Worm (Caenorhabditis elegans) whole organism, L4 larva: ENCODE data around the gene degl-1.

ENCODE experiments used
- D1046.2 ChIP-seq: fragments of 200-800 bp; sonication (Bioruptor generic); IDR thresholded peaks from 2 replicates; pipeline ENCODE4 v1.3.6; 2022; ENCODE audit warnings: missing genetic modification characterization, missing compliant biosample characterization
- F26F4.8 ChIP-seq: fragments of 200-800 bp; sonication (Bioruptor generic); conservative IDR thresholded peaks from 2 replicates; pipeline ENCODE4 v1.3.6; 2022; ENCODE audit warnings: missing genetic modification characterization, missing compliant biosample characterization
- F49E8.2 ChIP-seq: sonication (generic microtip); optimal IDR thresholded peaks from 2 replicates; lab custom pipeline; 2016; ENCODE audit warnings: missing compliant biosample characterization, mild to moderate bottlenecking, missing genetic modification characterization, borderline replicate concordance
- T26A8.4 ChIP-seq: fragments of 200-800 bp; sonication (Bioruptor generic); IDR thresholded peaks from 2 replicates; pipeline ENCODE4 v1.3.6; 2022; ENCODE audit warnings: missing genetic modification characterization, missing compliant biosample characterization
- Y48G9A.11 ChIP-seq: fragments of 200-800 bp; sonication (Bioruptor generic); IDR thresholded peaks from 2 replicates; pipeline ENCODE4 v1.3.6; 2022; ENCODE audit warnings: missing genetic modification reagents, missing genetic modification characterization, missing compliant biosample characterization
- aha-1 ChIP-seq: fragments of 150-350 bp; peaks from one replicate; lab custom pipeline; 2014; ENCODE audit warnings: missing biosample characterization, missing genetic modification characterization
- ceh-44 ChIP-seq: fragments of 200-800 bp; sonication (Bioruptor generic); IDR thresholded peaks from 2 replicates; pipeline ENCODE4 v1.3.6; 2022; ENCODE audit warnings: missing genetic modification reagents, missing genetic modification characterization, missing compliant biosample characterization
- ceh-62 ChIP-seq: sonication (generic microtip); optimal IDR thresholded peaks from 2 replicates; lab custom pipeline; 2017; ENCODE audit warnings: missing biosample characterization, missing genetic modification characterization
- ces-1 ChIP-seq: fragments of 150-350 bp; sonication (generic microtip); optimal IDR thresholded peaks from 4 replicates; lab custom pipeline; 2014; ENCODE audit warnings: missing biosample characterization, missing genetic modification reagents, missing genetic modification characterization
- ctbp-1 ChIP-seq: fragments of 200-800 bp; sonication (Bioruptor generic); IDR thresholded peaks from 2 replicates; pipeline ENCODE4 v1.3.6; 2022; ENCODE audit warnings: missing genetic modification reagents, missing genetic modification characterization, missing compliant biosample characterization
- daf-16 ChIP-seq, 3 experiments: sonication (generic microtip); optimal IDR thresholded peaks; 2 replicates each; lab custom pipeline; 2016 to 2017; ENCODE audit warnings: missing genetic modification characterization in 3 of 3, missing genetic modification reagents in 3 of 3, mild to moderate bottlenecking in 2 of 3, missing compliant biosample characterization in 2 of 3, missing biosample characterization in 1 of 3, moderate library complexity in 1 of 3
- dmd-6 ChIP-seq: fragments of 200-800 bp; sonication (Bioruptor generic); IDR thresholded peaks from 2 replicates; pipeline ENCODE4 v1.3.6; 2022; ENCODE audit warnings: missing genetic modification reagents, missing genetic modification characterization, missing compliant biosample characterization
- dmd-9 ChIP-seq: fragments of 200-800 bp; sonication (Bioruptor generic); IDR thresholded peaks from 2 replicates; pipeline ENCODE4 v1.3.6; 2022; ENCODE audit warnings: missing genetic modification reagents, missing genetic modification characterization, missing compliant biosample characterization
- dpl-1 ChIP-seq: fragments of 150-350 bp; optimal IDR thresholded peaks from 2 replicates; lab custom pipeline; 2014; ENCODE audit warnings: missing biosample characterization, missing genetic modification reagents, missing genetic modification characterization
- dve-1 ChIP-seq: sonication (generic microtip); optimal IDR thresholded peaks from 2 replicates; lab custom pipeline; 2017; ENCODE audit warnings: antibody characterized with exemption, mild to moderate bottlenecking, missing genetic modification characterization, missing compliant biosample characterization; ENCODE audit not compliant: insufficient read depth
- gei-8 ChIP-seq: fragments of 200-800 bp; sonication (Bioruptor generic); optimal IDR thresholded peaks from 2 replicates; lab custom pipeline; 2018; ENCODE audit warnings: mild to moderate bottlenecking, missing genetic modification characterization, missing compliant biosample characterization
- hlh-11 ChIP-seq: fragments of 200-800 bp; sonication (Bioruptor generic); optimal IDR thresholded peaks from 2 replicates; lab custom pipeline; 2018; ENCODE audit warnings: mild to moderate bottlenecking, missing genetic modification characterization, missing compliant biosample characterization
- hmg-1.1 ChIP-seq: fragments of 200-800 bp; sonication (Bioruptor generic); IDR thresholded peaks from 2 replicates; pipeline ENCODE4 v1.3.6; 2022; ENCODE audit warnings: missing genetic modification reagents, missing genetic modification characterization, missing compliant biosample characterization
- lim-7 ChIP-seq: fragments of 200-800 bp; sonication (Bioruptor generic); IDR thresholded peaks from 2 replicates; pipeline ENCODE4 v1.3.6; 2022; ENCODE audit warnings: missing genetic modification characterization, missing compliant biosample characterization
- lin-1 ChIP-seq: fragments of 200-800 bp; sonication (Bioruptor generic); IDR thresholded peaks from 2 replicates; pipeline ENCODE4 v1.3.6; 2022; ENCODE audit warnings: missing genetic modification reagents, missing genetic modification characterization, missing compliant biosample characterization
- lin-13 ChIP-seq: fragments of 150-350 bp; optimal IDR thresholded peaks from 2 replicates; lab custom pipeline; 2014; ENCODE audit warnings: missing biosample characterization, missing genetic modification reagents, missing genetic modification characterization
- lin-29 ChIP-seq: fragments of 200-800 bp; sonication (Bioruptor generic); IDR thresholded peaks from 2 replicates; pipeline ENCODE4 v1.3.6; 2022; ENCODE audit warnings: missing genetic modification reagents, missing genetic modification characterization, missing compliant biosample characterization
- lsy-2 ChIP-seq, 2 experiments: fragments of 150-350 bp in 1 of 2; sonication (generic microtip) in 1 of 2; optimal IDR thresholded peaks; 2 replicates each; lab custom pipeline; 2014 to 2017; ENCODE audit warnings: missing biosample characterization in 2 of 2, missing genetic modification characterization in 2 of 2
- mep-1 ChIP-seq: fragments of 150-350 bp; sonication (generic microtip); optimal IDR thresholded peaks from 3 replicates; lab custom pipeline; 2014; ENCODE audit warnings: missing biosample characterization, missing genetic modification characterization
- mes-2 ChIP-seq: sonication (generic microtip); optimal IDR thresholded peaks from 2 replicates; lab custom pipeline; 2016; ENCODE audit warnings: missing genotype, mild to moderate bottlenecking, missing genetic modification characterization, missing compliant biosample characterization; ENCODE audit not compliant: poor library complexity, severe bottlenecking
- mxl-3 ChIP-seq: fragments of 200-800 bp; sonication (Bioruptor generic); optimal IDR thresholded peaks from 2 replicates; lab custom pipeline; 2018; ENCODE audit warnings: mild to moderate bottlenecking, missing genetic modification characterization, missing compliant biosample characterization
- nhr-111 ChIP-seq: fragments of 200-800 bp; sonication (Bioruptor generic); optimal IDR thresholded peaks from 2 replicates; lab custom pipeline; 2018; ENCODE audit warnings: mild to moderate bottlenecking, missing genetic modification characterization, missing compliant biosample characterization
- nhr-28 ChIP-seq: fragments of 150-350 bp; optimal IDR thresholded peaks from 2 replicates; lab custom pipeline; 2014; ENCODE audit warnings: missing biosample characterization, missing genetic modification characterization
- nhr-6 ChIP-seq: fragments of 150-350 bp; optimal IDR thresholded peaks from 2 replicates; lab custom pipeline; 2014; ENCODE audit warnings: missing biosample characterization, missing genetic modification characterization
- nhr-76 ChIP-seq: fragments of 150-350 bp; optimal IDR thresholded peaks from 2 replicates; lab custom pipeline; 2014; ENCODE audit warnings: missing biosample characterization, missing genetic modification characterization
- pha-4 ChIP-seq, 2 experiments: fragments of 150-350 bp in 1 of 2; fragments of 200-800 bp in 1 of 2; sonication (Bioruptor generic) in 1 of 2; IDR thresholded peaks in 1 of 2; optimal IDR thresholded peaks in 1 of 2; 2 replicates each; pipeline versions ENCODE4 v1.3.6 to Lab custom; 2014 to 2022; ENCODE audit warnings: missing genetic modification characterization in 2 of 2, missing genetic modification reagents in 2 of 2, missing biosample characterization in 1 of 2, missing compliant biosample characterization in 1 of 2
- php-3 ChIP-seq: fragments of 200-800 bp; sonication (Bioruptor generic); IDR thresholded peaks from 2 replicates; pipeline ENCODE4 v1.3.6; 2022; ENCODE audit warnings: missing genetic modification reagents, missing genetic modification characterization, missing compliant biosample characterization
- set-16 ChIP-seq: fragments of 200-800 bp; sonication (Bioruptor generic); IDR thresholded peaks from 2 replicates; pipeline ENCODE4 v1.3.6; 2022; ENCODE audit warnings: missing genetic modification reagents, missing genetic modification characterization, missing compliant biosample characterization
- snpc-1.2 ChIP-seq: fragments of 200-800 bp; sonication (Bioruptor generic); IDR thresholded peaks from 2 replicates; pipeline ENCODE4 v1.3.6; 2022; ENCODE audit warnings: missing genetic modification reagents, missing genetic modification characterization, missing compliant biosample characterization
- unc-39 ChIP-seq: sonication (generic microtip); optimal IDR thresholded peaks from 2 replicates; lab custom pipeline; 2017; ENCODE audit warnings: missing biosample characterization, missing genetic modification characterization
- unc-62 ChIP-seq, 3 experiments: fragments of 150-350 bp in 1 of 3; sonication (generic microtip); optimal IDR thresholded peaks in 2 of 3; peaks in 1 of 3; 1 replicate in 1 of 3; 2 replicates in 2 of 3; lab custom pipeline; 2014 to 2017; ENCODE audit warnings: missing biosample characterization in 3 of 3, missing genetic modification characterization in 3 of 3, missing genetic modification reagents in 3 of 3, missing genotype in 1 of 3
- zag-1 ChIP-seq: fragments of 150-350 bp; optimal IDR thresholded peaks from 2 replicates; lab custom pipeline; 2014; ENCODE audit warnings: missing biosample characterization, missing genetic modification characterization
- zip-11 ChIP-seq: fragments of 200-800 bp; sonication (Bioruptor generic); IDR thresholded peaks from 2 replicates; pipeline ENCODE4 v1.3.6; 2022; ENCODE audit warnings: missing genetic modification characterization, missing compliant biosample characterization
- zip-2 ChIP-seq: fragments of 150-350 bp; optimal IDR thresholded peaks from 2 replicates; lab custom pipeline; 2014; ENCODE audit warnings: missing biosample characterization, missing genetic modification characterization
- ztf-11 ChIP-seq: fragments of 150-350 bp; optimal IDR thresholded peaks from 2 replicates; lab custom pipeline; 2014; ENCODE audit warnings: missing biosample characterization, missing genetic modification characterization

Gene degl-1

ce11 chrIV:14786374-14787136, 15.3 kb upstream of the degl-1 start, which contains the start of gene melo-1 (continued):
- TF ChIP-seq lim-7 (GFP tag; lab: Robert Waterston, UW) (no peak), ceh-62 (no peak), dmd-6 (GFP tag; lab: Robert Waterston, UW) (peak; percentile 23; the same call in 1 of the 2 replicates), ceh-44 (no peak), zip-11 (no peak), dpl-1 (GFP tag; lab: Kevin White, UChicago) (peak; percentile 41), mep-1 (peak; percentile 47), hmg-1.1 (GFP tag; lab: Robert Waterston, UW) (peak; percentile 69), pha-4 (GFP tag; IDR thresholded peaks at IDR 0.05; lab: Robert Waterston, UW) (no peak), pha-4 (tag; optimal IDR thresholded peaks at IDR 0.05; lab: Kevin White, UChicago) (no peak), daf-16 (GFP tag; optimal IDR thresholded peaks at IDR 0.05; lab: Kevin White, UChicago) (no peak), daf-16 (tag; optimal IDR thresholded peaks at IDR 0.05; lab: Kevin White, UChicago) (peak; percentile 14), F26F4.8 (GFP tag; lab: Robert Waterston, UW) (no peak), nhr-6 (tag; lab: Kevin White, UChicago) (peak; percentile 26), nhr-28 (tag; lab: Kevin White, UChicago) (peak; percentile 50), snpc-1.2 (0 out of 2 replicates have a peak, but pooled peaks have one; percentile 21), hlh-11 (tag; lab: Kevin White, UChicago) (peak; percentile 34), ctbp-1 (no peak), nhr-76 (tag; lab: Kevin White, UChicago) (no peak), lsy-2 (tag; optimal IDR thresholded peaks at IDR 0.05; lab: Kevin White, UChicago) (peak in 1 of 2 experiments; percentile 60), ztf-11 (no peak), nhr-111 (GFP tag; lab: Kevin White, UChicago) (no peak), mes-2 (tag; lab: Kevin White, UChicago) (peak; percentile 31)

ce11 chrIV:14784481-14784880, 13.3 kb upstream of the degl-1 start, which contains the start of gene nlp-56:
Gene nlp-56, minus strand, starts transcription at chrIV:14784737.
- TF ChIP-seq mxl-3 (GFP tag; lab: Kevin White, UChicago), result no peak
- TF ChIP-seq set-16 (GFP tag; lab: Robert Waterston, UW), result no peak
- TF ChIP-seq F49E8.2, result no peak
- TF ChIP-seq lsy-2 (tag; optimal IDR thresholded peaks at IDR 0.05; lab: Kevin White, UChicago), result no peak
- peak; percentile 93 for TF ChIP-seq aha-1 (tag; lab: Kevin White, UChicago)
- TF ChIP-seq ces-1 (GFP tag; lab: Kevin White, UChicago), result no peak
- TF ChIP-seq unc-39 (tag; lab: Kevin White, UChicago), result no peak

ce11 chrIV:14782211-14782610, 11.0 kb upstream of the degl-1 start, which contains the start of gene Y57G11C.1130:
Gene Y57G11C.1130, plus strand, starts transcription at chrIV:14782511.
- no peak for TF ChIP-seq zag-1 (tag; lab: Kevin White, UChicago)
- TF ChIP-seq snpc-1.2, result no peak
- TF ChIP-seq php-3 (GFP tag; lab: Robert Waterston, UW), result no peak
- TF ChIP-seq mep-1, result no peak
- TF ChIP-seq lin-1 (GFP tag; lab: Robert Waterston, UW), result no peak
- no peak for TF ChIP-seq unc-39 (tag; lab: Kevin White, UChicago)
- TF ChIP-seq, all 104 proteins: peak for 0

ce11 chrIV:14781537-14781936, 10.3 kb upstream of the degl-1 start, which contains the start of gene Y57G11C.8:
Gene Y57G11C.8, plus strand, starts transcription at chrIV:14781837.
- no peak for TF ChIP-seq Y48G9A.11 (GFP tag; lab: Robert Waterston, UW)
- no peak for TF ChIP-seq dve-1 (tag; lab: Kevin White, UChicago)
- no peak for TF ChIP-seq gei-8 (GFP tag; lab: Kevin White, UChicago)
- no peak for TF ChIP-seq T26A8.4 (GFP tag; lab: Robert Waterston, UW)
- TF ChIP-seq lin-13, result no peak
- TF ChIP-seq D1046.2, result no peak
- no peak for TF ChIP-seq lin-29 (GFP tag; lab: Robert Waterston, UW)
- TF ChIP-seq nhr-28 (tag; lab: Kevin White, UChicago), result no peak
- TF ChIP-seq unc-62 (GFP tag; optimal IDR thresholded peaks at IDR 0.05 in 1 of 2; lab: Kevin White, UChicago), result no peak
- no peak for TF ChIP-seq unc-62 (tag; optimal IDR thresholded peaks at IDR 0.05; lab: Kevin White, UChicago)
- TF ChIP-seq dmd-9, result no peak
- no peak for TF ChIP-seq zip-2
- TF ChIP-seq lim-7 (GFP tag; lab: Robert Waterston, UW), result no peak
- TF ChIP-seq, all 104 proteins: peak for 0
